Fruit fly (Drosophila melanogaster) S2 (cell line): ENCODE data around the gene Vajk1.

Experiments
- CG8478 ChIP-seq: fragments of >200 bp; optimal IDR thresholded peaks from 2 replicates; lab custom pipeline; 2018
- CTCF ChIP-seq, 2 experiments: fragments of >200 bp; optimal IDR thresholded peaks; 2 replicates each; lab custom pipeline; 2018

dm6 chr2L:13928461-13928860 lies 5.1 kb upstream of the Vajk1 start:
- TF ChIP-seq CTCF (optimal IDR thresholded peaks at IDR 0.05; lab: Kevin White, UChicago) = no peak
- TF ChIP-seq CG8478 (lab: Kevin White, UChicago) = no peak
